Worm (Caenorhabditis elegans) whole organism, L4 larva: Measurements from ENCODE around the gene Y22D7AL.11.
A peak's percentile ranks its signal among the peaks of the same experiment; 100 is the strongest.

Source experiments
- F10B5.3 ChIP-seq: sonication (generic microtip); optimal IDR thresholded peaks from 2 replicates; lab custom pipeline; 2016; ENCODE audit warnings: mild to moderate bottlenecking, missing genetic modification characterization, missing compliant biosample characterization
- F49E8.2 ChIP-seq: sonication (generic microtip); optimal IDR thresholded peaks from 2 replicates; lab custom pipeline; 2016; ENCODE audit warnings: missing compliant biosample characterization, mild to moderate bottlenecking, missing genetic modification characterization, borderline replicate concordance
- T20F7.1 ChIP-seq: fragments of 200-800 bp; sonication (Bioruptor generic); optimal IDR thresholded peaks from 2 replicates; lab custom pipeline; 2018; ENCODE audit warnings: mild to moderate bottlenecking, missing genetic modification characterization, missing compliant biosample characterization
- T26A8.4 ChIP-seq: fragments of 200-800 bp; sonication (Bioruptor generic); IDR thresholded peaks from 2 replicates; pipeline ENCODE4 v1.3.6; 2022; ENCODE audit warnings: missing genetic modification characterization, missing compliant biosample characterization
- Y105C5A.15 ChIP-seq: fragments of 200-800 bp; sonication (Bioruptor generic); IDR thresholded peaks from 2 replicates; pipeline ENCODE4 v1.3.6; 2022; ENCODE audit warnings: missing genetic modification characterization, missing compliant biosample characterization
- Y75B8A.6 ChIP-seq: fragments of 200-800 bp; sonication (Bioruptor generic); IDR thresholded peaks from 2 replicates; pipeline ENCODE4 v1.3.6; 2022; ENCODE audit warnings: missing genetic modification reagents, missing genetic modification characterization, missing compliant biosample characterization
- ZK337.2 ChIP-seq: fragments of 200-800 bp; sonication (Bioruptor generic); IDR thresholded peaks from 2 replicates; pipeline ENCODE4 v1.3.6; 2022; ENCODE audit warnings: missing genetic modification reagents, missing genetic modification characterization, missing compliant biosample characterization
- ZK546.5 ChIP-seq, 2 experiments: sonication (generic microtip); optimal IDR thresholded peaks; 2 replicates each; lab custom pipeline; 2017; ENCODE audit warnings: missing biosample characterization in 2 of 2, missing genetic modification characterization in 2 of 2
- aly-2 ChIP-seq: sonication (generic microtip); optimal IDR thresholded peaks from 2 replicates; lab custom pipeline; 2018; ENCODE audit warnings: missing biosample characterization, missing genetic modification characterization
- ama-1 ChIP-seq: fragments of 150-350 bp; optimal IDR thresholded peaks from 2 replicates; lab custom pipeline; 2014; ENCODE audit warnings: inconsistent platforms, mixed read lengths
- arid-1 ChIP-seq: fragments of 200-800 bp; sonication (Bioruptor generic); conservative IDR thresholded peaks from 2 replicates; pipeline ENCODE4 v1.3.6; 2022; ENCODE audit warnings: missing genetic modification reagents, missing genetic modification characterization, missing compliant biosample characterization
- ceh-20 ChIP-seq: fragments of 200-800 bp; sonication (Bioruptor generic); IDR thresholded peaks from 2 replicates; pipeline ENCODE4 v1.3.6; 2022; ENCODE audit warnings: missing genetic modification reagents, missing genetic modification characterization, missing compliant biosample characterization
- ceh-44 ChIP-seq: fragments of 200-800 bp; sonication (Bioruptor generic); IDR thresholded peaks from 2 replicates; pipeline ENCODE4 v1.3.6; 2022; ENCODE audit warnings: missing genetic modification reagents, missing genetic modification characterization, missing compliant biosample characterization
- cey-2 ChIP-seq: sonication (generic microtip); optimal IDR thresholded peaks from 3 replicates; lab custom pipeline; 2017; ENCODE audit warnings: missing genetic modification characterization, mild to moderate bottlenecking, missing compliant biosample characterization, antibody characterized with exemption, borderline replicate concordance; ENCODE audit not compliant: insufficient read depth
- daf-19 ChIP-seq: fragments of 200-800 bp; sonication (Bioruptor generic); conservative IDR thresholded peaks from 2 replicates; pipeline ENCODE4 v1.3.6; 2022; ENCODE audit warnings: missing genetic modification characterization, missing compliant biosample characterization
- daf-8 ChIP-seq: fragments of 200-800 bp; sonication (Bioruptor generic); IDR thresholded peaks from 2 replicates; pipeline ENCODE4 v1.3.6; 2022; ENCODE audit warnings: missing genetic modification characterization, missing compliant biosample characterization
- dmd-6 ChIP-seq: fragments of 200-800 bp; sonication (Bioruptor generic); IDR thresholded peaks from 2 replicates; pipeline ENCODE4 v1.3.6; 2022; ENCODE audit warnings: missing genetic modification reagents, missing genetic modification characterization, missing compliant biosample characterization
- dmd-8 ChIP-seq: fragments of 200-800 bp; sonication (Bioruptor generic); IDR thresholded peaks from 2 replicates; pipeline ENCODE4 v1.3.6; 2022; ENCODE audit warnings: missing genetic modification characterization, missing compliant biosample characterization
- dmd-9 ChIP-seq: fragments of 200-800 bp; sonication (Bioruptor generic); IDR thresholded peaks from 2 replicates; pipeline ENCODE4 v1.3.6; 2022; ENCODE audit warnings: missing genetic modification reagents, missing genetic modification characterization, missing compliant biosample characterization
- dpl-1 ChIP-seq: fragments of 150-350 bp; optimal IDR thresholded peaks from 2 replicates; lab custom pipeline; 2014; ENCODE audit warnings: missing biosample characterization, missing genetic modification reagents, missing genetic modification characterization
- duxl-1 ChIP-seq: sonication (generic microtip); optimal IDR thresholded peaks from 2 replicates; lab custom pipeline; 2016; ENCODE audit warnings: mild to moderate bottlenecking, missing genetic modification characterization, moderate library complexity, missing compliant biosample characterization; ENCODE audit not compliant: poor library complexity
- egl-27 ChIP-seq: sonication (generic microtip); optimal IDR thresholded peaks from 3 replicates; lab custom pipeline; 2017; ENCODE audit warnings: missing biosample characterization, missing genetic modification reagents, missing genetic modification characterization
- hif-1 ChIP-seq, 2 experiments: sonication (generic microtip); optimal IDR thresholded peaks; 2 replicates each; lab custom pipeline; 2016 to 2017; ENCODE audit warnings: missing compliant biosample characterization in 2 of 2, missing genetic modification characterization in 2 of 2, missing genetic modification reagents in 2 of 2, missing genotype in 2 of 2, mild to moderate bottlenecking in 1 of 2
- hlh-30 ChIP-seq: sonication (generic microtip); optimal IDR thresholded peaks from 2 replicates; lab custom pipeline; 2017; ENCODE audit warnings: antibody characterized with exemption, mild to moderate bottlenecking, missing genetic modification characterization, missing compliant biosample characterization; ENCODE audit not compliant: insufficient read depth
- hmg-1.1 ChIP-seq: fragments of 200-800 bp; sonication (Bioruptor generic); IDR thresholded peaks from 2 replicates; pipeline ENCODE4 v1.3.6; 2022; ENCODE audit warnings: missing genetic modification reagents, missing genetic modification characterization, missing compliant biosample characterization
- jun-1 ChIP-seq: fragments of 150-350 bp; optimal IDR thresholded peaks from 2 replicates; lab custom pipeline; 2014; ENCODE audit warnings: missing biosample characterization, missing genetic modification reagents, missing genetic modification characterization
- lim-7 ChIP-seq: fragments of 200-800 bp; sonication (Bioruptor generic); IDR thresholded peaks from 2 replicates; pipeline ENCODE4 v1.3.6; 2022; ENCODE audit warnings: missing genetic modification characterization, missing compliant biosample characterization
- lin-13 ChIP-seq: fragments of 150-350 bp; optimal IDR thresholded peaks from 2 replicates; lab custom pipeline; 2014; ENCODE audit warnings: missing biosample characterization, missing genetic modification reagents, missing genetic modification characterization
- lir-3 ChIP-seq: sonication (generic microtip); optimal IDR thresholded peaks from 2 replicates; lab custom pipeline; 2016; ENCODE audit warnings: mild to moderate bottlenecking, missing genetic modification characterization, missing compliant biosample characterization
- lsy-2 ChIP-seq, 2 experiments: fragments of 150-350 bp in 1 of 2; sonication (generic microtip) in 1 of 2; optimal IDR thresholded peaks; 2 replicates each; lab custom pipeline; 2014 to 2017; ENCODE audit warnings: missing biosample characterization in 2 of 2, missing genetic modification characterization in 2 of 2
- madf-5 ChIP-seq, 2 experiments: fragments of 200-800 bp; sonication (Bioruptor generic); IDR thresholded peaks; 2 replicates each; pipeline ENCODE4 v1.3.6; 2022; ENCODE audit warnings: missing compliant biosample characterization in 2 of 2, missing genetic modification characterization in 2 of 2
- madf-9 ChIP-seq: fragments of 200-800 bp; sonication (Bioruptor generic); conservative IDR thresholded peaks from 2 replicates; pipeline ENCODE4 v1.3.6; 2022; ENCODE audit warnings: missing genetic modification reagents, missing genetic modification characterization, missing compliant biosample characterization
- mxl-3 ChIP-seq: fragments of 200-800 bp; sonication (Bioruptor generic); optimal IDR thresholded peaks from 2 replicates; lab custom pipeline; 2018; ENCODE audit warnings: mild to moderate bottlenecking, missing genetic modification characterization, missing compliant biosample characterization
- nhr-11 ChIP-seq: fragments of 150-350 bp; optimal IDR thresholded peaks from 2 replicates; lab custom pipeline; 2014; ENCODE audit warnings: missing biosample characterization, missing genetic modification characterization
- nhr-48 ChIP-seq: sonication (generic microtip); optimal IDR thresholded peaks from 2 replicates; lab custom pipeline; 2016; ENCODE audit warnings: mild to moderate bottlenecking, missing genetic modification characterization, missing compliant biosample characterization
- nhr-77 ChIP-seq: fragments of 150-350 bp; optimal IDR thresholded peaks from 2 replicates; lab custom pipeline; 2014; ENCODE audit warnings: missing biosample characterization, missing genetic modification characterization
- pha-4 ChIP-seq, 2 experiments: fragments of 150-350 bp in 1 of 2; fragments of 200-800 bp in 1 of 2; sonication (Bioruptor generic) in 1 of 2; IDR thresholded peaks in 1 of 2; optimal IDR thresholded peaks in 1 of 2; 2 replicates each; pipeline versions ENCODE4 v1.3.6 to Lab custom; 2014 to 2022; ENCODE audit warnings: missing genetic modification characterization in 2 of 2, missing genetic modification reagents in 2 of 2, missing biosample characterization in 1 of 2, missing compliant biosample characterization in 1 of 2
- saeg-2 ChIP-seq: fragments of 200-800 bp; sonication (Bioruptor generic); IDR thresholded peaks from 2 replicates; pipeline ENCODE4 v1.3.6; 2022; ENCODE audit warnings: missing genetic modification reagents, missing genetic modification characterization, missing compliant biosample characterization
- spr-1 ChIP-seq: sonication (generic microtip); optimal IDR thresholded peaks from 2 replicates; lab custom pipeline; 2016; ENCODE audit warnings: mild to moderate bottlenecking, missing genetic modification characterization, missing compliant biosample characterization
- spr-3 ChIP-seq: fragments of 200-800 bp; sonication (Bioruptor generic); optimal IDR thresholded peaks from 2 replicates; lab custom pipeline; 2018; ENCODE audit warnings: mild to moderate bottlenecking, missing genetic modification characterization, missing compliant biosample characterization
- tag-97 ChIP-seq: fragments of 200-800 bp; sonication (Bioruptor generic); IDR thresholded peaks from 2 replicates; pipeline ENCODE4 v1.3.6; 2022; ENCODE audit warnings: missing genetic modification characterization, missing compliant biosample characterization
- tra-1 ChIP-seq: fragments of 200-800 bp; sonication (Bioruptor generic); IDR thresholded peaks from 2 replicates; pipeline ENCODE4 v1.3.6; 2022; ENCODE audit warnings: missing genetic modification reagents, missing genetic modification characterization, missing compliant biosample characterization
- unc-130 ChIP-seq: sonication (generic microtip); optimal IDR thresholded peaks from 2 replicates; lab custom pipeline; 2016; ENCODE audit warnings: missing genetic modification reagents, missing genetic modification characterization, missing compliant biosample characterization
- zfp-2 ChIP-seq: sonication (generic microtip); optimal IDR thresholded peaks from 2 replicates; lab custom pipeline; 2016; ENCODE audit warnings: mild to moderate bottlenecking, missing genetic modification characterization, missing compliant biosample characterization
- ztf-11 ChIP-seq: fragments of 150-350 bp; optimal IDR thresholded peaks from 2 replicates; lab custom pipeline; 2014; ENCODE audit warnings: missing biosample characterization, missing genetic modification characterization
- ztf-7 ChIP-seq: fragments of 150-350 bp; optimal IDR thresholded peaks from 2 replicates; lab custom pipeline; 2014; ENCODE audit warnings: missing biosample characterization, missing genetic modification characterization

Y22D7AL.11 gene

DNA sequence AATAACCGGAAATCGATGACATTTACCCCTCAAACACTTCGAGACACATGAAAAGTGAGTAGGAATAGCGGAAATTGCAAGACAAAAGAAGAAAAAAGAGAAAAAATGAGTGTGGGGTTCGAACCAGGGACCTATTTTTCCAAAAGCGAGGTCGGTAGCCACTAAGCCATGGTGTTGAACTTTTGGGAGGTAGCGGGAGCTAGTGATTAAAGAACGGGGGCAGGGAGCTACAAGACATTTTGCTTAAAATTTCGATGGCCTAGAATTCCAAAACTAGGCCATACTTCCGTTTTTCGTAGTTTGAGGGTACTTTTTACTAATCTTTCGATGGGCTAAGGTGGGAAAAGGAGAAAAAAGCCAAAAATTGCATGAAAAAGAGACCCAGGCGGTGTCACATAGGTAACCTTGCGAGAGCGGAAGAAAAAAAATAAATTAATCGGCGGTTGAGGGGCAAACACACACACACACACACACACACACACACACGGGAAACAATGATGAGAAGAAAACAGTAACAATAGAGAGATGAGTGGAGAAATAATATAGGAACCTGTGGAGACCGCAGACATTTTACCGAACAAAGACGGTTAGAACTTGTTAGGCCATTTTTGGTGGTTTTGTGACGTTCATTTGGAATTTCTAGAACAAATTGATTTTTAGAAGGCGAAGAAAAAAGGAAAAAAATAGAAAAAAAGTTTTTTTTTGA lies 32.6 kb downstream of the Y22D7AL.11 start (continued):
- peak; percentile 95 for TF ChIP-seq dmd-8 (GFP tag; lab: Robert Waterston, UW)
- TF ChIP-seq spr-1 (tag; lab: Kevin White, UChicago) = peak; percentile 45
- peak; percentile 91 for TF ChIP-seq Y75B8A.6 (GFP tag; lab: Robert Waterston, UW)
- TF ChIP-seq F10B5.3 (tag; lab: Kevin White, UChicago) = peak; percentile 50
- peak; percentile 93 for TF ChIP-seq pha-4 (GFP tag; IDR thresholded peaks at IDR 0.05; lab: Robert Waterston, UW)
- TF ChIP-seq pha-4 (tag; optimal IDR thresholded peaks at IDR 0.05; lab: Kevin White, UChicago) = no peak
- TF ChIP-seq madf-9 = peak; percentile 85
- no peak for TF ChIP-seq egl-27
- TF ChIP-seq spr-3 (GFP tag; lab: Kevin White, UChicago) = peak; percentile 62
- TF ChIP-seq lir-3 = peak; percentile 70
- TF ChIP-seq ztf-7 (tag; lab: Kevin White, UChicago) = no peak
- TF ChIP-seq unc-130 (GFP tag; lab: Kevin White, UChicago) = peak; percentile 77
- TF ChIP-seq aly-2 = no peak
- TF ChIP-seq T26A8.4 (GFP tag; lab: Robert Waterston, UW) = peak; percentile 67
- TF ChIP-seq lim-7 (GFP tag; lab: Robert Waterston, UW) = peak; percentile 93
- no peak for TF ChIP-seq nhr-77 (tag; lab: Kevin White, UChicago)
- TF ChIP-seq mxl-3 = peak; percentile 48
- TF ChIP-seq jun-1 = no peak

DNA sequence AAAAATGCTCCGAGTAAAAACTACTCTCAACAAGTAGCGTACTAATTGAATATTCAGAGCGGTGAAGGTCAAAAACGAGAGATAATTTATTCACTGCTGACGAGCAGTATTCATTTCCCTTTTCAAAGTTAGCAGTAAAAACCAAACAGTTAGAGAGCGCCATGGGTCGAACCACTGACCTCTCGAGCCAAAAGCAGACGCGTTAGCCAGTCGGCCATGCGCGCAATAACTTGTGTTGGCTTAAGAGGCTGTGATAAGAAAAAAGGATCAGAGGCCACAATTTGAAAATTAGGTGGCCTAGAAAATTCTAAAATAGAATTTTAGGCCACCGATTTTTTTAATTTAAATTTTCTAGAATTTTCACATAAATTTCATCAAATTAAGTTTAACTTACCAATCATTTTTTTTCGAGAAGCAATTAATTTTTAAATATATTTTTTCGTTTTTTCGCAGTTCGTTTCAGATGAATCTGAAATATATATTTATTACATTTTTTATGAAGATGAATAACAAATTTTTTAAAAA lies 33.4 kb downstream of the Y22D7AL.11 start, which contains the start of gene sms-3:
Gene sms-3 (minus strand): TSS at position 475 of the 525 bp plus-strand sequence.
- peak in 1 of 2 experiments; percentile 94; a peak in 2 of 4 replicates for TF ChIP-seq madf-5 (GFP tag; IDR thresholded peaks at IDR 0.05; lab: Robert Waterston, UW)
- TF ChIP-seq hmg-1.1 (GFP tag; lab: Robert Waterston, UW) = 0 out of 2 replicates have a peak, but pooled peaks have one; percentile 23
- TF ChIP-seq duxl-1 (tag; lab: Kevin White, UChicago) = peak; percentile 61
- TF ChIP-seq lim-7 (GFP tag; lab: Robert Waterston, UW) = peak; percentile 84
- TF ChIP-seq tag-97 (GFP tag; lab: Robert Waterston, UW) = no peak
- TF ChIP-seq lsy-2 (tag; optimal IDR thresholded peaks at IDR 0.05; lab: Kevin White, UChicago) = peak in 1 of 2 experiments; percentile 47
- TF ChIP-seq lin-13 (GFP tag; lab: Kevin White, UChicago) = peak; percentile 82
- 0 out of 2 replicates have a peak, but pooled peaks have one; percentile 61 for TF ChIP-seq daf-19 (GFP tag; lab: Robert Waterston, UW)
- TF ChIP-seq tra-1 (GFP tag; lab: Robert Waterston, UW) = peak; percentile 79; the same call in 1 of the 2 replicates
- no peak for TF ChIP-seq saeg-2 (GFP tag; lab: Robert Waterston, UW)
- no peak for TF ChIP-seq daf-8 (GFP tag; lab: Robert Waterston, UW)
- TF ChIP-seq Y75B8A.6 (GFP tag; lab: Robert Waterston, UW) = peak; percentile 78; the same call in 1 of the 2 replicates
- TF ChIP-seq dmd-9 (GFP tag; lab: Robert Waterston, UW) = peak; percentile 23; the same call in 1 of the 2 replicates
- peak; percentile 79; the same call in 1 of the 2 replicates for TF ChIP-seq Y105C5A.15 (GFP tag; lab: Robert Waterston, UW)
- no peak for TF ChIP-seq cey-2
- 0 out of 2 replicates have a peak, but pooled peaks have one; percentile 23 for TF ChIP-seq ceh-20 (GFP tag; lab: Robert Waterston, UW)
- peak; percentile 9 for TF ChIP-seq T20F7.1 (GFP tag; lab: Kevin White, UChicago)
- TF ChIP-seq F49E8.2 (tag; lab: Kevin White, UChicago) = peak; percentile 30
- no peak for TF ChIP-seq ZK546.5 (tag; optimal IDR thresholded peaks at IDR 0.05; lab: Kevin White, UChicago)
- peak in 1 of 2 experiments; percentile 6 for TF ChIP-seq hif-1 (tag; optimal IDR thresholded peaks at IDR 0.05; lab: Kevin White, UChicago)
- peak; percentile 75 for TF ChIP-seq ZK337.2
- no peak for TF ChIP-seq ztf-11 (tag; lab: Kevin White, UChicago)
- TF ChIP-seq ama-1 (lab: Kevin White, UChicago) = no peak
- 0 out of 2 replicates have a peak, but pooled peaks have one; percentile 9 for TF ChIP-seq ceh-44
- TF ChIP-seq dpl-1 (GFP tag; lab: Kevin White, UChicago) = no peak
- TF ChIP-seq nhr-48 (tag; lab: Kevin White, UChicago) = peak; percentile 20
- no peak for TF ChIP-seq nhr-11 (tag; lab: Kevin White, UChicago)
- no peak for TF ChIP-seq hlh-30 (tag; lab: Kevin White, UChicago)
- TF ChIP-seq madf-9 = peak; percentile 43; the same call in 1 of the 2 replicates
- TF ChIP-seq arid-1 (GFP tag; lab: Robert Waterston, UW) = peak; percentile 58; the same call in 1 of the 2 replicates
- 0 out of 2 replicates have a peak, but pooled peaks have one; percentile 17 for TF ChIP-seq T26A8.4 (GFP tag; lab: Robert Waterston, UW)
- peak; percentile 41 for TF ChIP-seq dmd-6 (GFP tag; lab: Robert Waterston, UW)
- no peak for TF ChIP-seq zfp-2 (tag; lab: Kevin White, UChicago)
